Fruit fly (Drosophila melanogaster) whole organism, embryonic: ENCODE results near the gene CG11670.

Experiments
- ATbp ChIP-seq: fragments of 200-800 bp; sonication (Bioruptor generic); optimal IDR thresholded peaks from 2 replicates; lab custom pipeline; 2017; ENCODE audit warnings: missing biosample characterization, mild to moderate bottlenecking, missing genetic modification characterization, missing genetic modification reagents
- CG1024 ChIP-seq: fragments of 200-800 bp; sonication (Bioruptor generic); IDR thresholded peaks from 2 replicates; pipeline ENCODE4 v1.3.6; 2022; ENCODE audit warnings: missing biosample characterization, missing genetic modification characterization
- CG10543 ChIP-seq: fragments of 200-800 bp; sonication (Bioruptor generic); optimal IDR thresholded peaks from 3 replicates; lab custom pipeline; 2017; ENCODE audit warnings: missing biosample characterization, mild to moderate bottlenecking, missing genetic modification characterization, moderate library complexity
- CG10565 ChIP-seq: fragments of 200-800 bp; sonication (Bioruptor generic); optimal IDR thresholded peaks from 3 replicates; lab custom pipeline; 2016; ENCODE audit warnings: missing biosample characterization, mild to moderate bottlenecking, missing genetic modification characterization
- CG11560 ChIP-seq: fragments of 200-800 bp; sonication (Bioruptor generic); IDR thresholded peaks from 3 replicates; pipeline ENCODE4 v1.3.6; 2022; ENCODE audit warnings: missing biosample characterization, missing genetic modification characterization
- CG12391 ChIP-seq: fragments of 200-800 bp; sonication (Bioruptor generic); optimal IDR thresholded peaks from 3 replicates; lab custom pipeline; 2018; ENCODE audit warnings: missing biosample characterization, mild to moderate bottlenecking, missing genetic modification characterization, moderate library complexity
- CG12744 ChIP-seq: fragments of 200-800 bp; sonication (Bioruptor generic); optimal IDR thresholded peaks from 2 replicates; lab custom pipeline; 2016; ENCODE audit warnings: missing biosample characterization, missing genetic modification characterization
- CG12942 ChIP-seq: fragments of 200-800 bp; sonication (Bioruptor generic); optimal IDR thresholded peaks from 3 replicates; lab custom pipeline; 2016; ENCODE audit warnings: missing biosample characterization, missing genetic modification characterization
- CG13296 ChIP-seq: fragments of 200-800 bp; sonication (Bioruptor generic); optimal IDR thresholded peaks from 3 replicates; lab custom pipeline; 2018; ENCODE audit warnings: missing biosample characterization, mild to moderate bottlenecking, missing genetic modification characterization
- CG13424 ChIP-seq: fragments of 200-800 bp; sonication (Bioruptor generic); optimal IDR thresholded peaks from 2 replicates; lab custom pipeline; 2019; ENCODE audit warnings: missing biosample characterization, mild to moderate bottlenecking, missing genetic modification characterization, moderate library complexity
- CG14441 ChIP-seq: fragments of 200-800 bp; sonication (Bioruptor generic); IDR thresholded peaks from 2 replicates; pipeline ENCODE4 v1.3.6; 2022; ENCODE audit warnings: missing biosample characterization, missing genetic modification characterization
- CG15514 ChIP-seq: fragments of 200-800 bp; sonication (Bioruptor generic); optimal IDR thresholded peaks from 3 replicates; lab custom pipeline; 2017; ENCODE audit warnings: missing biosample characterization, missing genetic modification characterization, mild to moderate bottlenecking, moderate library complexity, missing genetic modification reagents
- CG2199 ChIP-seq: fragments of 200-800 bp; sonication (Bioruptor generic); IDR thresholded peaks from 3 replicates; pipeline ENCODE4 v1.3.6; 2022; ENCODE audit warnings: missing biosample characterization, missing genetic modification characterization
- CG2678 ChIP-seq: fragments of 200-800 bp; sonication (Bioruptor generic); optimal IDR thresholded peaks from 3 replicates; lab custom pipeline; 2019; ENCODE audit warnings: missing biosample characterization, mild to moderate bottlenecking, missing genetic modification characterization, moderate library complexity
- CG32767 ChIP-seq: fragments of 200-800 bp; sonication (Bioruptor generic); IDR thresholded peaks from 2 replicates; pipeline ENCODE4 v1.3.6; 2022; ENCODE audit warnings: missing biosample characterization, missing genetic modification characterization
- CG3281 ChIP-seq: fragments of 200-800 bp; sonication (Bioruptor generic); optimal IDR thresholded peaks from 3 replicates; lab custom pipeline; 2017; ENCODE audit warnings: missing biosample characterization, mild to moderate bottlenecking, missing genetic modification characterization
- CG3726 ChIP-seq: fragments of 200-800 bp; sonication (Bioruptor generic); IDR thresholded peaks from 3 replicates; pipeline ENCODE4, ENCODE4 v1.3.6; 2022; ENCODE audit warnings: missing biosample characterization, missing genetic modification characterization
- CG6765 ChIP-seq: fragments of 200-800 bp; sonication (Bioruptor generic); optimal IDR thresholded peaks from 3 replicates; lab custom pipeline; 2017; ENCODE audit warnings: missing biosample characterization, mild to moderate bottlenecking, missing genetic modification characterization
- CG6791 ChIP-seq: fragments of 200-800 bp; sonication (Bioruptor generic); IDR thresholded peaks from 3 replicates; pipeline ENCODE4 v1.3.6; 2022; ENCODE audit warnings: missing biosample characterization, missing genetic modification characterization; ENCODE audit not compliant: partially characterized antibody
- CG6854 ChIP-seq: fragments of 200-800 bp; sonication (Bioruptor generic); optimal IDR thresholded peaks from 3 replicates; lab custom pipeline; 2017; ENCODE audit warnings: missing biosample characterization, mild to moderate bottlenecking, missing genetic modification characterization
- CG8388 ChIP-seq: fragments of 200-800 bp; sonication (Bioruptor generic); optimal IDR thresholded peaks from 2 replicates; lab custom pipeline; 2019; ENCODE audit warnings: missing biosample characterization, mild to moderate bottlenecking, missing genetic modification characterization, moderate library complexity
- CG9727 ChIP-seq: fragments of 200-800 bp; sonication (Bioruptor generic); optimal IDR thresholded peaks from 3 replicates; lab custom pipeline; 2017; ENCODE audit warnings: missing biosample characterization, mild to moderate bottlenecking, missing genetic modification characterization
- CG9876 ChIP-seq: fragments of 200-800 bp; sonication (Bioruptor generic); optimal IDR thresholded peaks from 2 replicates; lab custom pipeline; 2016; ENCODE audit warnings: missing biosample characterization, missing genetic modification characterization
- CTCF ChIP-seq: fragments of 200-800 bp; sonication (Bioruptor generic); optimal IDR thresholded peaks from 2 replicates; lab custom pipeline; 2017; ENCODE audit warnings: missing biosample characterization, mild to moderate bottlenecking, missing genetic modification characterization, moderate library complexity
- Camta ChIP-seq: fragments of 200-800 bp; sonication (Bioruptor generic); optimal IDR thresholded peaks from 2 replicates; lab custom pipeline; 2016; ENCODE audit warnings: missing biosample characterization, missing genetic modification characterization
- CkIIα-i1 ChIP-seq: fragments of 200-800 bp; sonication (Bioruptor generic); IDR thresholded peaks from 2 replicates; pipeline ENCODE4 v1.3.6; 2022; ENCODE audit warnings: missing biosample characterization, missing genetic modification characterization
- D ChIP-seq, 2 experiments: fragments of 200-800 bp in 1 of 2; fragments of >200 bp in 1 of 2; sonication (Bioruptor generic) in 1 of 2; optimal IDR thresholded peaks; 2 replicates in 1 of 2; 3 replicates in 1 of 2; lab custom pipeline; 2017; ENCODE audit warnings: mild to moderate bottlenecking in 1 of 2, missing biosample characterization in 1 of 2, missing genetic modification characterization in 1 of 2, missing genetic modification reagents in 1 of 2
- Drgx ChIP-seq: fragments of 200-800 bp; sonication (Bioruptor generic); IDR thresholded peaks from 2 replicates; pipeline ENCODE4 v1.3.6; 2022; ENCODE audit warnings: missing biosample characterization, missing genetic modification characterization
- Fer2 ChIP-seq: fragments of 200-800 bp; sonication (Bioruptor generic); optimal IDR thresholded peaks from 2 replicates; lab custom pipeline; 2018; ENCODE audit warnings: missing biosample characterization, mild to moderate bottlenecking, missing genetic modification characterization, moderate library complexity
- H15 ChIP-seq: fragments of 200-800 bp; sonication (Bioruptor generic); IDR thresholded peaks from 3 replicates; pipeline ENCODE4 v1.3.6; 2022; ENCODE audit warnings: missing biosample characterization, missing genetic modification characterization
- HLH54F ChIP-seq: fragments of 200-800 bp; sonication (Bioruptor generic); optimal IDR thresholded peaks from 3 replicates; lab custom pipeline; 2016; ENCODE audit warnings: missing biosample characterization, missing genetic modification characterization
- Myb ChIP-seq: fragments of 200-800 bp; sonication (Bioruptor generic); optimal IDR thresholded peaks from 2 replicates; lab custom pipeline; 2016; ENCODE audit warnings: missing biosample characterization, missing genetic modification characterization
- NK7.1 ChIP-seq: fragments of 200-800 bp; sonication (Bioruptor generic); optimal IDR thresholded peaks from 3 replicates; lab custom pipeline; 2016; ENCODE audit warnings: missing biosample characterization, missing genetic modification characterization
- Nf-YB ChIP-seq: fragments of 200-800 bp; sonication (Bioruptor generic); optimal IDR thresholded peaks from 3 replicates; lab custom pipeline; 2019; ENCODE audit warnings: missing biosample characterization, mild to moderate bottlenecking, missing genetic modification characterization, moderate library complexity
- Scr ChIP-seq: fragments of 200-800 bp; sonication (Bioruptor generic); IDR thresholded peaks from 2 replicates; pipeline ENCODE4 v1.3.6; 2022; ENCODE audit warnings: missing biosample characterization, missing genetic modification characterization; ENCODE audit not compliant: partially characterized antibody
- Sox102F ChIP-seq: fragments of 200-800 bp; sonication (Bioruptor generic); optimal IDR thresholded peaks from 2 replicates; lab custom pipeline; 2018; ENCODE audit warnings: missing biosample characterization, mild to moderate bottlenecking, missing genetic modification characterization, moderate library complexity
- ara ChIP-seq: fragments of 200-800 bp; sonication (Bioruptor generic); IDR thresholded peaks from 2 replicates; pipeline ENCODE4 v1.3.6; 2022; ENCODE audit warnings: missing biosample characterization, missing genetic modification characterization
- bigmax ChIP-seq: fragments of 200-800 bp; sonication (Bioruptor generic); optimal IDR thresholded peaks from 2 replicates; lab custom pipeline; 2018; ENCODE audit warnings: missing biosample characterization, mild to moderate bottlenecking, missing genetic modification characterization
- ci ChIP-seq: fragments of 200-800 bp; sonication (Bioruptor generic); IDR thresholded peaks from 3 replicates; pipeline ENCODE4 v1.3.6; 2022; ENCODE audit warnings: missing biosample characterization, missing genetic modification characterization
- corto ChIP-seq: fragments of 200-800 bp; sonication (Bioruptor generic); optimal IDR thresholded peaks from 2 replicates; lab custom pipeline; 2016; ENCODE audit warnings: missing biosample characterization, mild to moderate bottlenecking, missing genetic modification characterization, moderate library complexity
- dan ChIP-seq: fragments of 200-800 bp; sonication (Bioruptor generic); IDR thresholded peaks from 2 replicates; pipeline ENCODE4 v1.3.6; 2022; ENCODE audit warnings: missing biosample characterization, missing genetic modification characterization
- dati ChIP-seq: fragments of 200-800 bp; sonication (Bioruptor generic); IDR thresholded peaks from 2 replicates; pipeline ENCODE4 v1.3.6; 2022; ENCODE audit warnings: missing biosample characterization, missing genetic modification characterization
- grn ChIP-seq: fragments of 200-800 bp; sonication (Bioruptor generic); optimal IDR thresholded peaks from 3 replicates; lab custom pipeline; 2017; ENCODE audit warnings: missing biosample characterization, missing genetic modification characterization
- ham ChIP-seq: fragments of 200-800 bp; sonication (Bioruptor generic); IDR thresholded peaks from 2 replicates; pipeline ENCODE4 v1.3.6; 2022; ENCODE audit warnings: missing biosample characterization, missing genetic modification characterization
- lbe ChIP-seq: fragments of 200-800 bp; sonication (Bioruptor generic); optimal IDR thresholded peaks from 2 replicates; lab custom pipeline; 2016; ENCODE audit warnings: missing biosample characterization, mild to moderate bottlenecking, missing genetic modification characterization
- luna ChIP-seq: fragments of 200-800 bp; sonication (Bioruptor generic); optimal IDR thresholded peaks from 2 replicates; lab custom pipeline; 2016; ENCODE audit warnings: missing biosample characterization, missing genetic modification characterization
- nau ChIP-seq: fragments of 200-800 bp; sonication (Bioruptor generic); optimal IDR thresholded peaks from 3 replicates; lab custom pipeline; 2017; ENCODE audit warnings: missing biosample characterization, mild to moderate bottlenecking, missing genetic modification characterization, missing genetic modification reagents
- org-1 ChIP-seq: fragments of 200-800 bp; sonication (Bioruptor generic); optimal IDR thresholded peaks from 2 replicates; lab custom pipeline; 2017; ENCODE audit warnings: missing biosample characterization, missing genetic modification characterization
- scrt ChIP-seq: fragments of 200-800 bp; sonication (Bioruptor generic); optimal IDR thresholded peaks from 2 replicates; lab custom pipeline; 2018; ENCODE audit warnings: missing biosample characterization, mild to moderate bottlenecking, missing genetic modification characterization, moderate library complexity
- ttk ChIP-seq: fragments of 200-800 bp; sonication (Bioruptor generic); IDR thresholded peaks from 2 replicates; pipeline ENCODE4 v2.1.2; 2022; ENCODE audit warnings: missing biosample characterization, missing genetic modification characterization
- yki ChIP-seq: fragments of >200 bp; optimal IDR thresholded peaks from 3 replicates; lab custom pipeline; 2018

CG11670 gene

DNA sequence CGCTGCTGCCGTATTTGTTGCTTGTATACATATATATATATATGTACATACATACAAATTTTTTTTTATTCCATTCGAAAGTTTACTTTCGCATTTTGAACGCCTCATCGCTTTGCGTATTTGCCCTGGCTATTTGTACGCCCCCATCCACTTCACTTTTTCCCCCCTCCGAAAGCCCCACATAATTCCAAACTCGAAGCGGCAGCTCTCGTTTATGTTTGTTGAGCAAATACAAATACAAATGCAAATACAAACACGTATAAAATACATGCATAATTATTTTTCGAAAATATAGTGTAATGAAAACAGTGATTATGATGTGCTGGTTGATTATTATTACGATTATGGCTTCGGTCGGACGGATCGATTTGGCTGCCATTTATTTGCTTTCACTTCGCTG lies 26.2 kb downstream of the CG11670 start (continued):
- peak; percentile 26 for TF ChIP-seq Myb
- TF ChIP-seq CG11560 (tag; lab: Robert Waterston, UW): 0 out of 3 replicates have a peak, but pooled peaks have one; percentile 30
- peak; percentile 55; the same call in 1 of the 2 replicates for TF ChIP-seq ttk (GFP tag; lab: Robert Waterston, UW)
- TF ChIP-seq CG3726 (GFP tag; lab: Robert Waterston, UW): no peak
- no peak for TF ChIP-seq ham (GFP tag; lab: Robert Waterston, UW)
- no peak for TF ChIP-seq CkIIα-i1 (GFP tag; lab: Robert Waterston, UW)
- TF ChIP-seq CG3281 (GFP tag; lab: Kevin White, UChicago): peak; percentile 92
- TF ChIP-seq CG13424 (tag; lab: Kevin White, UChicago): peak; percentile 78
- TF ChIP-seq luna (GFP tag; lab: Kevin White, UChicago): no peak
- peak; percentile 63 for TF ChIP-seq CTCF (GFP tag; lab: Kevin White, UChicago)
- peak; percentile 76 for TF ChIP-seq CG15514 (GFP tag; lab: Kevin White, UChicago)
- TF ChIP-seq dati: no peak
- peak; percentile 93 for TF ChIP-seq CG2678 (tag; lab: Kevin White, UChicago)
- TF ChIP-seq Fer2 (tag; lab: Kevin White, UChicago): peak; percentile 82
- TF ChIP-seq NK7.1 (GFP tag; lab: Kevin White, UChicago): peak; percentile 62
- peak; percentile 59; the same call in 1 of the 3 replicates for TF ChIP-seq CG2199
- no peak for TF ChIP-seq Drgx (GFP tag; lab: Robert Waterston, UW)
- peak; percentile 75 for TF ChIP-seq grn (GFP tag; lab: Kevin White, UChicago)
- peak; percentile 38; the same call in 1 of the 2 replicates for TF ChIP-seq CG32767 (GFP tag; lab: Robert Waterston, UW)
- no peak for TF ChIP-seq Scr (GFP tag; lab: Robert Waterston, UW)
- peak; percentile 79 for TF ChIP-seq CG6854 (GFP tag; lab: Kevin White, UChicago)
- peak; percentile 56; the same call in 1 of the 3 replicates for TF ChIP-seq H15 (GFP tag; lab: Robert Waterston, UW)
- no peak for TF ChIP-seq dan (GFP tag; lab: Robert Waterston, UW)
- peak; percentile 90 for TF ChIP-seq org-1 (GFP tag; lab: Kevin White, UChicago)
- TF ChIP-seq ATbp: peak; percentile 99
- no peak for TF ChIP-seq D (optimal IDR thresholded peaks at IDR 0.05; lab: Kevin White, UChicago)
- peak; percentile 91 for TF ChIP-seq D (GFP tag; optimal IDR thresholded peaks at IDR 0.05; lab: Kevin White, UChicago)
- peak; percentile 92 for TF ChIP-seq ci (GFP tag; lab: Robert Waterston, UW)
- peak; percentile 82 for TF ChIP-seq CG13296 (GFP tag; lab: Kevin White, UChicago)
- peak; percentile 64 for TF ChIP-seq CG12744
- TF ChIP-seq HLH54F (GFP tag; lab: Kevin White, UChicago): peak; percentile 12
- TF ChIP-seq Nf-YB (GFP tag; lab: Kevin White, UChicago): peak; percentile 80
- peak; percentile 65 for TF ChIP-seq CG10543 (GFP tag; lab: Kevin White, UChicago)
- peak; percentile 44 for TF ChIP-seq CG9876 (GFP tag; lab: Kevin White, UChicago)
- TF ChIP-seq lbe (GFP tag; lab: Kevin White, UChicago): no peak
- peak; percentile 78 for TF ChIP-seq CG12942
- TF ChIP-seq Camta (GFP tag; lab: Kevin White, UChicago): peak; percentile 84
- TF ChIP-seq corto (GFP tag; lab: Kevin White, UChicago): no peak
- TF ChIP-seq bigmax (GFP tag; lab: Kevin White, UChicago): peak; percentile 68
- TF ChIP-seq CG6791 (GFP tag; lab: Robert Waterston, UW): 0 out of 3 replicates have a peak, but pooled peaks have one; percentile 28
- TF ChIP-seq scrt (GFP tag; lab: Kevin White, UChicago): peak; percentile 80
- TF ChIP-seq CG8388 (GFP tag; lab: Kevin White, UChicago): peak; percentile 88
- TF ChIP-seq ara (GFP tag; lab: Robert Waterston, UW): peak; percentile 86
- peak; percentile 24; the same call in 1 of the 2 replicates for TF ChIP-seq CG14441
- peak; percentile 97 for TF ChIP-seq nau (GFP tag; lab: Kevin White, UChicago)
- peak; percentile 94 for TF ChIP-seq CG9727
- peak; percentile 96 for TF ChIP-seq Sox102F (GFP tag; lab: Kevin White, UChicago)
- TF ChIP-seq CG12391 (tag; lab: Kevin White, UChicago): peak; percentile 85
- TF ChIP-seq CG10565 (GFP tag; lab: Kevin White, UChicago): no peak
- peak; percentile 81 for TF ChIP-seq CG1024 (GFP tag; lab: Robert Waterston, UW)
- no peak for TF ChIP-seq yki (lab: Kevin White, UChicago)
- TF ChIP-seq CG6765 (GFP tag; lab: Kevin White, UChicago): peak; percentile 49
